Worm (Caenorhabditis elegans): ENCODE results near the gene cpg-23.

DNA sequence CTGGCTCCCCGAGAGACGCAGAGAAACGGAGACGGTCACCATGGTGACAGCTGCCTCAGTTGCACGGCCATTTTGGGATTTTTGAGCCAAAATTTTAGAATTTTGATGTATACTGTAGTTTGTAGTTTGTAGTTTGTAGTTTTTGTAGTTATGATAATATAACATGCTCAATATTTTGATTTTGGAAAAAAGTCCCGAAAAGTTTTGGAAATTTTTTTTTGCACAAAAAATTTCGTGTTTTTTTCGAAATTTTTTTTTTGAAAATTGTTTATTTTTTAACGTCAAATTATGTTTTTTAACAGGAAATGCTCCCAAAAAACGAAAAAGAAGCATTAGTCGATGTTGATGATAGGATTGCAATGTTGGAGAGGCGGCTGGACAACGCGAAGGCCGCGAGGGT lies 13.4 kb upstream of the cpg-23 start, which contains the start of gene dyf-17:
- TF ChIP-seq nhr-237 (tag; optimal IDR thresholded peaks at IDR 0.05), result no peak
- no peak for TF ChIP-seq ZK546.5 (tag; optimal IDR thresholded peaks at IDR 0.05)
- no peak for TF ChIP-seq ceh-82 (tag; optimal IDR thresholded peaks at IDR 0.05)
- no peak for TF ChIP-seq lsy-2 (tag; optimal IDR thresholded peaks at IDR 0.05)
- TF ChIP-seq unc-39 (tag; optimal IDR thresholded peaks at IDR 0.05), result no peak
- no peak for TF ChIP-seq aly-2 (tag; optimal IDR thresholded peaks at IDR 0.05)
- TF ChIP-seq vab-7 (GFP tag; IDR thresholded peaks at IDR 0.05), result no peak
